Worm (Caenorhabditis elegans) whole organism, L4 larva: Measurements from ENCODE around the gene B0244.17.

Experiments used
- ZK546.5 ChIP-seq, 2 experiments: sonication (generic microtip); optimal IDR thresholded peaks; 2 replicates each; lab custom pipeline; 2017; ENCODE audit warnings: missing biosample characterization in 2 of 2, missing genetic modification characterization in 2 of 2
- dve-1 ChIP-seq: sonication (generic microtip); optimal IDR thresholded peaks from 2 replicates; lab custom pipeline; 2017; ENCODE audit warnings: antibody characterized with exemption, mild to moderate bottlenecking, missing genetic modification characterization, missing compliant biosample characterization; ENCODE audit not compliant: insufficient read depth
- hif-1 ChIP-seq, 2 experiments: sonication (generic microtip); optimal IDR thresholded peaks; 2 replicates each; lab custom pipeline; 2016 to 2017; ENCODE audit warnings: missing compliant biosample characterization in 2 of 2, missing genetic modification characterization in 2 of 2, missing genetic modification reagents in 2 of 2, missing genotype in 2 of 2, mild to moderate bottlenecking in 1 of 2
- nhr-11 ChIP-seq: fragments of 150-350 bp; optimal IDR thresholded peaks from 2 replicates; lab custom pipeline; 2014; ENCODE audit warnings: missing biosample characterization, missing genetic modification characterization
- nhr-25 ChIP-seq: sonication (generic microtip); optimal IDR thresholded peaks from 2 replicates; lab custom pipeline; 2017; ENCODE audit warnings: missing genetic modification characterization, mild to moderate bottlenecking, missing compliant biosample characterization, antibody characterized with exemption, moderate library complexity, borderline replicate concordance; ENCODE audit not compliant: insufficient read depth
- rbr-2 ChIP-seq: sonication (generic microtip); optimal IDR thresholded peaks from 2 replicates; lab custom pipeline; 2016; ENCODE audit warnings: missing genotype, missing genetic modification characterization, missing compliant biosample characterization

DNA sequence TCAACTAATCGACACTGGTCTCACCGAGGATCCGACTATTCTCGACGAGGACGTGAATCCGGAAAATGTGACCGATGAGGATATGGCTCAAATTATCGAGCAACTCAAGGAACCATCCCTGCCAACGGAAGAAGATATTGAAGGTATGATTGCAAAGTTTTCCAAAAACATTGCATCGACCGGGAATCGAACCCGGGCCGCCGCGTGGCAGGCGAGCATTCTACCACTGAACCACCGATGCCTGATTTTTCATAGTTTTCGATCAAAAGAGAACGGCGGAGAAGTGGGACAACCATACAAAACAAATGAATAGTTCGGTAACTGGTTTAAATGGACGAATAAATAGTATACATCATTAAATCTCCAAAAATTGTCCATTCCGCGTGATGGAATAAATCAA is 28.9 kb downstream of the B0244.17 start:
- TF ChIP-seq dve-1 (tag; lab: Kevin White, UChicago), result peak; percentile 12
- TF ChIP-seq nhr-25, result no peak
- no peak for TF ChIP-seq nhr-11 (tag; lab: Kevin White, UChicago)
- TF ChIP-seq ZK546.5 (tag; optimal IDR thresholded peaks at IDR 0.05; lab: Kevin White, UChicago), result no peak
- no peak for TF ChIP-seq rbr-2 (tag; lab: Kevin White, UChicago)
- no peak for TF ChIP-seq hif-1 (tag; optimal IDR thresholded peaks at IDR 0.05; lab: Kevin White, UChicago)
